Worm (Caenorhabditis elegans): Measurements from ENCODE around the gene let-858.

- TF ChIP-seq him-1 (tag; optimal IDR thresholded peaks at IDR 0.05) (no peak), W03F9.2 (tag; optimal IDR thresholded peaks at IDR 0.05) (no peak), dao-5 (tag; optimal IDR thresholded peaks at IDR 0.05) (no peak)
Observed at ce11 chrII:11004381-11004780, 17.8 kb upstream of the let-858 start.
